Fruit fly (Drosophila melanogaster) whole organism, pupa: Measurements from ENCODE around the gene Mocs2B.
A peak's percentile ranks its signal among the peaks of the same experiment; 100 is the strongest.

ENCODE experiments used
- CG12605 ChIP-seq: fragments of 200-800 bp; sonication (Bioruptor generic); IDR thresholded peaks from 2 replicates; pipeline ENCODE4 v1.3.6; 2022; ENCODE audit warnings: missing biosample characterization, missing genetic modification characterization
- CG32121 ChIP-seq: fragments of 200-800 bp; sonication (Bioruptor generic); IDR thresholded peaks from 2 replicates; pipeline ENCODE4 v1.3.6; 2022; ENCODE audit warnings: missing biosample characterization, missing genetic modification characterization
- CG34367 ChIP-seq: fragments of 200-800 bp; sonication (Bioruptor generic); optimal IDR thresholded peaks from 2 replicates; lab custom pipeline; 2018; ENCODE audit warnings: missing biosample characterization, mild to moderate bottlenecking, missing genetic modification characterization
- CG8159 ChIP-seq: fragments of 200-800 bp; sonication (Bioruptor generic); optimal IDR thresholded peaks from 3 replicates; lab custom pipeline; 2018; ENCODE audit warnings: missing biosample characterization, mild to moderate bottlenecking, missing genetic modification characterization, moderate library complexity
- EcR ChIP-seq: fragments of 200-800 bp; sonication (Bioruptor generic); optimal IDR thresholded peaks from 3 replicates; lab custom pipeline; 2019; ENCODE audit warnings: missing biosample characterization, missing genetic modification characterization, mild to moderate bottlenecking, moderate library complexity, missing genetic modification reagents
- Pif1A ChIP-seq: fragments of 200-800 bp; sonication (Bioruptor generic); optimal IDR thresholded peaks from 3 replicates; lab custom pipeline; 2016; ENCODE audit warnings: missing biosample characterization, missing genetic modification characterization
- Pif1B ChIP-seq: fragments of 200-800 bp; sonication (Bioruptor generic); optimal IDR thresholded peaks from 3 replicates; lab custom pipeline; 2016; ENCODE audit warnings: missing biosample characterization, missing genetic modification characterization
- Snoo ChIP-seq: fragments of 200-800 bp; sonication (Bioruptor generic); optimal IDR thresholded peaks from 3 replicates; lab custom pipeline; 2017; ENCODE audit warnings: missing biosample characterization, mild to moderate bottlenecking, missing genetic modification characterization, inconsistent platforms
- fd96Ca ChIP-seq: fragments of 200-800 bp; sonication (Bioruptor generic); IDR thresholded peaks from 3 replicates; pipeline ENCODE4 v1.3.6; 2022; ENCODE audit warnings: missing biosample characterization, missing genetic modification characterization
- gl ChIP-seq: fragments of 200-800 bp; sonication (Bioruptor generic); optimal IDR thresholded peaks from 2 replicates; lab custom pipeline; 2018; ENCODE audit warnings: missing biosample characterization, mild to moderate bottlenecking, missing genetic modification characterization
- rn ChIP-seq: fragments of 200-800 bp; sonication (Bioruptor generic); IDR thresholded peaks from 2 replicates; pipeline ENCODE4 v1.3.6; 2022; ENCODE audit warnings: missing biosample characterization, missing genetic modification characterization

DNA sequence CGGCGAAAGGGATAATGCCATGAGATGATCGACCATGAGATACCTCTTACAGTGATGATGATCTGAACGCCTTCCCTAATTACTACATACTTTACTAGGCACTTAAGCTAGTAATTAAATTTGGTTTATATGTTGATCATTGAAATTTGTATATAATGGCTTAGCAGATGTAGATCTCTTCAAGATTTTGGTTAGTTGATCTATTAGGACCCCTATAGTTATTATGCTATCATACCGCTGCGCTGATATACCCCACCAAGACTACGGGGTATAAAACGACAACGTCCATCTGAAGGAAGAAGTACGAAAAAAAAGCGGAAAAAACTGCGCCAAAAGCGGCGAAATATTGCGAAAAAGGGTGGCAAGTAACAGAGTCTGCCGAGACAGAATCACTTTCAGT lies 47.1 kb upstream of the Mocs2B start:
- TF ChIP-seq CG34367 = peak; percentile 50
- TF ChIP-seq rn (GFP tag; lab: Robert Waterston, UW) = no peak
- TF ChIP-seq EcR (GFP tag; lab: Kevin White, UChicago) = no peak
- TF ChIP-seq CG8159 (tag; lab: Kevin White, UChicago) = peak; percentile 84
- TF ChIP-seq gl (tag; lab: Kevin White, UChicago) = peak; percentile 18
- TF ChIP-seq Snoo (tag; lab: Kevin White, UChicago) = peak; percentile 50
- no peak for TF ChIP-seq CG12605 (GFP tag; lab: Robert Waterston, UW)
- TF ChIP-seq Pif1A (GFP tag; lab: Kevin White, UChicago) = peak; percentile 49
- TF ChIP-seq CG32121 = no peak
- TF ChIP-seq Pif1B (GFP tag; lab: Kevin White, UChicago) = no peak
- no peak for TF ChIP-seq fd96Ca
